Worm (Caenorhabditis elegans) whole organism, late embryonic: Measurements from ENCODE around the gene C30A5.16.

Experiments used
- K09A11.1 ChIP-seq: sonication (generic microtip); optimal IDR thresholded peaks from 2 replicates; lab custom pipeline; 2017; ENCODE audit warnings: antibody characterized with exemption, mild to moderate bottlenecking, missing genetic modification characterization, missing compliant biosample characterization; ENCODE audit not compliant: insufficient read depth
- T23F11.4 ChIP-seq: fragments of 200-800 bp; sonication (Bioruptor generic); optimal IDR thresholded peaks from 2 replicates; lab custom pipeline; 2018; ENCODE audit warnings: mild to moderate bottlenecking, missing genetic modification characterization, missing compliant biosample characterization
- nfya-1 ChIP-seq: sonication (generic microtip); optimal IDR thresholded peaks from 2 replicates; lab custom pipeline; 2017; ENCODE audit warnings: missing genetic modification characterization, mild to moderate bottlenecking, missing compliant biosample characterization, antibody characterized with exemption, moderate library complexity
- nhr-11 ChIP-seq: fragments of 150-350 bp; optimal IDR thresholded peaks from 2 replicates; lab custom pipeline; 2014; ENCODE audit warnings: missing biosample characterization, missing genetic modification characterization

DNA sequence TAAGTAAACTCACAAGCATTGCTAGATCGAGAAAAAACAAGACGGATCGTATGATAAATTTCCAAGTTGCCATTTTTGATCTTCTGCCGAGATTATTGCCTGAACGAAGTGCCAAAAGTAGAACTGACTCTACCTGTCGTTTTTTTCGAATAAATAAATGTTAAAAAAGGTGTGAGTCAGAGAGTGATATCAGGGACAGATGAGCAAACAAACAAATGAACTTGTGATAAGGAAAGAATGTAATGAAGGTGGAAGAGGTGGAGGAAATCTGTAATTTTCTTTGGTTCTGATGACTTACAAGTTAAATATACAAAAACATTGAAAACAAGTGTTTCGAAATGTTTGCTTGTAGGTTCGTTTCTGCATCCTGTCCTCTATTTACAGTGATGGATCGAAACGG is 21.3 kb downstream of the C30A5.16 start, which contains the start of gene tsp-1:
- TF ChIP-seq T23F11.4 (GFP tag; lab: Kevin White, UChicago) = no peak
- no peak for TF ChIP-seq nhr-11 (tag; lab: Kevin White, UChicago)
- TF ChIP-seq nfya-1 (tag; lab: Kevin White, UChicago) = no peak
- no peak for TF ChIP-seq K09A11.1 (tag; lab: Kevin White, UChicago)
